ENCODE assay signal across 5 fruit fly cellular contexts in genomic region chrX:15319699-15320482, dm6.
TF ChIP-seq lines count a peak whose summit lies in the region.

No protein-coding gene starts in this region.

- no peak for TF ChIP-seq CTCF in whole organism, embryonic (GFP tag; optimal IDR thresholded peaks at IDR 0.05; lab: Kevin White, UChicago)

TF ChIP-seq in whole organism, adult, 20 proteins besides CTCF, POLR2A, EP300 and RAD21 (continues in another document):
- TF ChIP-seq CG33017 (tag; optimal IDR thresholded peaks at IDR 0.05; lab: Kevin White, UChicago) = no peak
- peak; percentile 38 for TF ChIP-seq cic (GFP tag; optimal IDR thresholded peaks at IDR 0.05; lab: Kevin White, UChicago)
- TF ChIP-seq CG5204 (GFP tag; optimal IDR thresholded peaks at IDR 0.05; lab: Kevin White, UChicago) = no peak
- TF ChIP-seq cnc (optimal IDR thresholded peaks at IDR 0.05; lab: Kevin White, UChicago) = no peak
- no peak for TF ChIP-seq CG14711 (tag; optimal IDR thresholded peaks at IDR 0.05; lab: Kevin White, UChicago)
- no peak for TF ChIP-seq ovo (GFP tag; optimal IDR thresholded peaks at IDR 0.05; lab: Kevin White, UChicago)
- TF ChIP-seq CG12768 (GFP tag; optimal IDR thresholded peaks at IDR 0.05; lab: Kevin White, UChicago) = no peak
- peak; percentile 40 for TF ChIP-seq bab1 (GFP tag; optimal IDR thresholded peaks at IDR 0.05; lab: Kevin White, UChicago)
- no peak for TF ChIP-seq Hr96 (GFP tag; optimal IDR thresholded peaks at IDR 0.05; lab: Kevin White, UChicago)
- peak; percentile 84 for TF ChIP-seq Mnt (GFP tag; optimal IDR thresholded peaks at IDR 0.05; lab: Kevin White, UChicago)
- TF ChIP-seq tj (GFP tag; optimal IDR thresholded peaks at IDR 0.05; lab: Kevin White, UChicago) = peak; percentile 54
- TF ChIP-seq toe (GFP tag; optimal IDR thresholded peaks at IDR 0.05; lab: Kevin White, UChicago) = no peak
- peak; percentile 13 for TF ChIP-seq Crg-1 (GFP tag; optimal IDR thresholded peaks at IDR 0.05; lab: Kevin White, UChicago)
- TF ChIP-seq Clk (GFP tag; optimal IDR thresholded peaks at IDR 0.05; lab: Kevin White, UChicago) = no peak
- no peak for TF ChIP-seq CG11617 (GFP tag; optimal IDR thresholded peaks at IDR 0.05; lab: Kevin White, UChicago)
- TF ChIP-seq CG1620 (GFP tag; optimal IDR thresholded peaks at IDR 0.05; lab: Kevin White, UChicago) = peak; percentile 5
- TF ChIP-seq kay (GFP tag; lab: Kevin White, UChicago; ENCODE audit: borderline replicate concordance) = no peak
- TF ChIP-seq pad (GFP tag; optimal IDR thresholded peaks at IDR 0.05; lab: Kevin White, UChicago) = peak; percentile 63
- TF ChIP-seq CG7045 (GFP tag; optimal IDR thresholded peaks at IDR 0.05; lab: Kevin White, UChicago) = no peak

TF ChIP-seq in whole organism, embryonic, 481 proteins besides CTCF, POLR2A, EP300 and RAD21 (continues in another document):
- peak; percentile 7 for TF ChIP-seq CG8924 (tag; optimal IDR thresholded peaks at IDR 0.05; lab: Kevin White, UChicago)
- TF ChIP-seq CG17186 (GFP tag; optimal IDR thresholded peaks at IDR 0.05; lab: Kevin White, UChicago) = peak; percentile 51
- TF ChIP-seq CG4617 (GFP tag; optimal IDR thresholded peaks at IDR 0.05; lab: Kevin White, UChicago; ENCODE audit: borderline replicate concordance) = peak; percentile 27
- TF ChIP-seq CG9437 (GFP tag; optimal IDR thresholded peaks at IDR 0.05; lab: Kevin White, UChicago) = peak; percentile 6
- TF ChIP-seq Dp (GFP tag; optimal IDR thresholded peaks at IDR 0.05; lab: Kevin White, UChicago) = peak; percentile 5
- TF ChIP-seq CG8290 (GFP tag; optimal IDR thresholded peaks at IDR 0.05; lab: Kevin White, UChicago) = no peak
- TF ChIP-seq CG8290 (tag; optimal IDR thresholded peaks at IDR 0.05; lab: Kevin White, UChicago) = peak in 1 of 2 experiments; percentile 0
- peak; percentile 58 for TF ChIP-seq CG15514 (GFP tag; optimal IDR thresholded peaks at IDR 0.05; lab: Kevin White, UChicago)
- 0 out of 3 replicates have a peak, but pooled peaks have one; percentile 29 for TF ChIP-seq CG16813 (GFP tag; IDR thresholded peaks at IDR 0.05; lab: Robert Waterston, UW; ENCODE audit: partially characterized antibody)
- TF ChIP-seq Pdp1 (GFP tag; optimal IDR thresholded peaks at IDR 0.05; lab: Kevin White, UChicago) = peak in 1 of 2 experiments; percentile 26
- 0 out of 2 replicates have a peak, but pooled peaks have one; percentile 13 for TF ChIP-seq seq (GFP tag; IDR thresholded peaks at IDR 0.05; lab: Robert Waterston, UW)
- TF ChIP-seq CG17829 (tag; optimal IDR thresholded peaks at IDR 0.05; lab: Kevin White, UChicago) = peak; percentile 33
- peak; percentile 35 for TF ChIP-seq nerfin-1 (tag; optimal IDR thresholded peaks at IDR 0.05; lab: Kevin White, UChicago)
- TF ChIP-seq CG2199 (GFP tag; IDR thresholded peaks at IDR 0.05; lab: Robert Waterston, UW) = 0 out of 3 replicates have a peak, but pooled peaks have one; percentile 23
- peak; percentile 43 for TF ChIP-seq Scr (GFP tag; IDR thresholded peaks at IDR 0.05; lab: Robert Waterston, UW; ENCODE audit: partially characterized antibody)
- no peak for TF ChIP-seq CG42726 (GFP tag; IDR thresholded peaks at IDR 0.05; lab: Robert Waterston, UW; ENCODE audit: partially characterized antibody)

TF ChIP-seq in whole organism, prepupa, 60 proteins besides CTCF, POLR2A, EP300 and RAD21:
- TF ChIP-seq svp (GFP tag; lab: Kevin White, UChicago) = peak; percentile 75
- TF ChIP-seq Sox14 (GFP tag; optimal IDR thresholded peaks at IDR 0.05; lab: Kevin White, UChicago) = no peak
- peak; percentile 61 for TF ChIP-seq Eip78C (GFP tag; lab: Kevin White, UChicago)
- 0 out of 3 replicates have a peak, but pooled peaks have one; percentile 37 for TF ChIP-seq CG8119 (GFP tag; IDR thresholded peaks at IDR 0.05; lab: Robert Waterston, UW)
- TF ChIP-seq Hr39 (GFP tag; optimal IDR thresholded peaks at IDR 0.05; lab: Kevin White, UChicago) = no peak
- peak; percentile 21; the same call in 1 of the 3 replicates for TF ChIP-seq CG6163 (GFP tag; IDR thresholded peaks at IDR 0.05; lab: Robert Waterston, UW)
- peak; percentile 24; the same call in 1 of the 3 replicates for TF ChIP-seq eg (GFP tag; IDR thresholded peaks at IDR 0.05; lab: Robert Waterston, UW)

TF ChIP-seq in whole organism, pupa, 21 proteins besides CTCF, POLR2A, EP300 and RAD21:
- TF ChIP-seq gl (tag; optimal IDR thresholded peaks at IDR 0.05; lab: Kevin White, UChicago) (no peak), CG8159 (tag; optimal IDR thresholded peaks at IDR 0.05; lab: Kevin White, UChicago) (no peak), CG34367 (tag; optimal IDR thresholded peaks at IDR 0.05; lab: Kevin White, UChicago) (no peak), CG13204 (GFP tag; optimal IDR thresholded peaks at IDR 0.05; lab: Kevin White, UChicago) (no peak), CG10348 (GFP tag; IDR thresholded peaks at IDR 0.05; lab: Robert Waterston, UW) (no peak), Ets98B (GFP tag; IDR thresholded peaks at IDR 0.05; lab: Robert Waterston, UW) (no peak), CG9948 (tag; optimal IDR thresholded peaks at IDR 0.05; lab: Kevin White, UChicago) (no peak), rn (GFP tag; IDR thresholded peaks at IDR 0.05; lab: Robert Waterston, UW) (no peak), CG4496 (GFP tag; IDR thresholded peaks at IDR 0.05; lab: Robert Waterston, UW) (0 out of 3 replicates have a peak, but pooled peaks have one; percentile 17), CG32121 (GFP tag; IDR thresholded peaks at IDR 0.05; lab: Robert Waterston, UW) (0 out of 2 replicates have a peak, but pooled peaks have one; percentile 23), EcR (GFP tag; optimal IDR thresholded peaks at IDR 0.05; lab: Kevin White, UChicago) (no peak), CG17806 (tag; optimal IDR thresholded peaks at IDR 0.05; lab: Kevin White, UChicago) (no peak), CG12605 (GFP tag; IDR thresholded peaks at IDR 0.05; lab: Robert Waterston, UW) (no peak), D1 (tag; optimal IDR thresholded peaks at IDR 0.05; lab: Kevin White, UChicago) (no peak)

TF ChIP-seq in whole organism, wandering third instar larva, 38 proteins besides CTCF, POLR2A, EP300 and RAD21:
- TF ChIP-seq Rel (GFP tag; optimal IDR thresholded peaks at IDR 0.05; lab: Kevin White, UChicago) (no peak), Rel (tag; optimal IDR thresholded peaks at IDR 0.05; lab: Kevin White, UChicago) (peak; percentile 67), HLH106 (tag; optimal IDR thresholded peaks at IDR 0.05; lab: Kevin White, UChicago) (peak; percentile 2), psq (GFP tag; optimal IDR thresholded peaks at IDR 0.05; lab: Kevin White, UChicago) (peak; percentile 75), jim (GFP tag; optimal IDR thresholded peaks at IDR 0.05; lab: Kevin White, UChicago) (no peak), brk (GFP tag; optimal IDR thresholded peaks at IDR 0.05; lab: Kevin White, UChicago) (no peak)
